Worm (Caenorhabditis elegans) whole organism, L4 larva: ENCODE results near the gene vrp-1.

Source experiments
- lsy-2 ChIP-seq, 2 experiments: fragments of 150-350 bp in 1 of 2; sonication (generic microtip) in 1 of 2; optimal IDR thresholded peaks; 2 replicates each; lab custom pipeline; 2014 to 2017; ENCODE audit warnings: missing biosample characterization in 2 of 2, missing genetic modification characterization in 2 of 2
- mxl-3 ChIP-seq: fragments of 200-800 bp; sonication (Bioruptor generic); optimal IDR thresholded peaks from 2 replicates; lab custom pipeline; 2018; ENCODE audit warnings: mild to moderate bottlenecking, missing genetic modification characterization, missing compliant biosample characterization

DNA sequence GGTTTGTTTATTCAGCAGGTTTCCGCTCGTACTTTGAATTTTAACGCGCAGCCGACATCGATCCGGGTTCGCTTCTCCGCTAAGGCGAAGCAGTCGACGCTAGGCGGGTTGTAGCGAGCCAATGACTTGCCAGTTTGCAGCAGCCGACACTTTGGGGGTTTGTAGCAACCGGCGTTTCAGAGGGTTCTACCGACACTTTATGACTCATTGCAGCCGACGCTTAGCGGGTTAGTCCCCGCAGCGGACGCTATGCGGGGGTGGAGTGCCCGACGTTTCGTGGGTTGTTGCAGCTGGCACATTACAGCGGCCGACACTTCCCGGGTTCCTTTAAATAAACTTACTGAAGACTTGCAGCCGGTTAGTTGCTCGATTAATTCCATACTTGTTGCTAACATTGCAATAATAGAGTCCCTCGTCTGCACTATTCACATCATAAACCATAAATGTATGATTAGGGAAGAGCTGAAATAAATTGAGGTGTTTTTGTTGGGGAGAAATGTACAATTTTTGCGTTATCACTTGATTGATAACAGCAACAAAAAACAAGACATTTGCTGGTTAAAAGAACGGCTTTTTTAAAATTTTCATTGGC, 42.9 kb upstream of the vrp-1 start, which contains the start of gene Y54G2A.57:
- TF ChIP-seq mxl-3 (no peak), lsy-2 (tag; optimal IDR thresholded peaks at IDR 0.05; lab: Kevin White, UChicago) (no peak)
